Fruit fly (Drosophila melanogaster): ENCODE measurements around the gene RnrL.

DNA sequence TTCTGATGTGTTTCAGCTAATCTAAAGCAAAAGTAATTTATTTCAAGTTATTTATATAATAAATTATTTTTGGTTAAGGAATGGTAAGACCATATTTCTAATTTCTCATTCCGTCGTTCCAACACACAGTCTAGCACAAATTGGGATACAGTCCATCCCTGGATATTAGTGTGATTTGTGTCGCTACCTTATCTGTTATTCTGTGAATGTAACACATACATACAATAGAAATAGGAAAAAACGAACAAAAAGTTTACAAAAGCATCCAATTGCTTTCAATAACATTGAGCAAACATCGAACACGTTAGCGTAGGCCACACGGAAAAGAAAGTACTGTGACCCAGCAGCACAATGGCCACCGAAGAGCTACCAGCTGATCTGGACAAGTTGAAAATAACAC lies 38.8 kb upstream of the RnrL start, which contains the start of gene CG5056:
- no peak for TF ChIP-seq Eip75B (GFP tag; optimal IDR thresholded peaks at IDR 0.05)
- no peak for TF ChIP-seq CG6808 (GFP tag; optimal IDR thresholded peaks at IDR 0.05)
- no peak for TF ChIP-seq Hr38 (GFP tag; optimal IDR thresholded peaks at IDR 0.05)
- TF ChIP-seq CG34406 (GFP tag; optimal IDR thresholded peaks at IDR 0.05): no peak
- peak; percentile 55 for TF ChIP-seq CG8119 (GFP tag; IDR thresholded peaks at IDR 0.05)
- no peak for TF ChIP-seq CG10631 (GFP tag; optimal IDR thresholded peaks at IDR 0.05)
- no peak for TF ChIP-seq CG8319 (GFP tag; optimal IDR thresholded peaks at IDR 0.05)
- TF ChIP-seq Smox (GFP tag; optimal IDR thresholded peaks at IDR 0.05): no peak
- TF ChIP-seq dsx (GFP tag; optimal IDR thresholded peaks at IDR 0.05; ENCODE audit: poor library complexity, severe bottlenecking): no peak
- TF ChIP-seq CG6792 (GFP tag; optimal IDR thresholded peaks at IDR 0.05): no peak
